Fruit fly (Drosophila melanogaster): ENCODE data around the gene CG32278.

DNA sequence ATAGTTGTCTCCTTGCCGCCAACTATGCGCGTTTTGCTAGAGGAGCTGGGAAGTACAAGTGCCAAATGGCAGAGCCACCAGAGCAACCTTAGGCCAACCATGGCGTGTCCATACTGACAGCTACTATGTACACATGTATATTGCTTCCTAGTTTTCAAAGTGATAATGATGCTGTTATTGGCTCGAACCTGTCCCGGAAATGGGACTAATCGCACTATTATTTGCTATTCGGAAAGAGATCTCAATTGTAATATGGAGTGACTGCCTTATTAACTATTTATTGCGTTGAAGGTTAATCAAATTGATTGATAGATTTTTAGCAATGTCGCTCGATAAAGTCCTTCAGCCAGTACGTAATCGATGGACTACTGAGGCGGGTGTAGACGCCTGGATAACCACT, 35.3 kb downstream of the CG32278 start, which contains the start of gene CG33159:
- TF ChIP-seq EcR (GFP tag; optimal IDR thresholded peaks at IDR 0.05): no peak
- TF ChIP-seq Ets98B (GFP tag; IDR thresholded peaks at IDR 0.05): no peak
- no peak for TF ChIP-seq CG17806 (tag; optimal IDR thresholded peaks at IDR 0.05)
- no peak for TF ChIP-seq CG14655 (GFP tag; optimal IDR thresholded peaks at IDR 0.05)
- TF ChIP-seq CG32121 (GFP tag; IDR thresholded peaks at IDR 0.05): no peak
- TF ChIP-seq rn (GFP tag; IDR thresholded peaks at IDR 0.05): no peak
- no peak for TF ChIP-seq CG4496 (GFP tag; IDR thresholded peaks at IDR 0.05)
- TF ChIP-seq Pif1B (GFP tag; optimal IDR thresholded peaks at IDR 0.05): no peak
